Worm (Caenorhabditis elegans) whole organism, L1 larva: ENCODE results near the gene math-23.

ENCODE experiments used
- blmp-1 ChIP-seq: fragments of 150-350 bp; optimal IDR thresholded peaks from 2 replicates; lab custom pipeline; 2014; ENCODE audit warnings: missing biosample characterization, missing genetic modification characterization
- efl-1 ChIP-seq, 4 experiments: fragments of 150-350 bp; optimal IDR thresholded peaks in 3 of 4; peaks in 1 of 4; 1 replicate in 1 of 4; 2 replicates in 3 of 4; lab custom pipeline; 2014; ENCODE audit warnings: missing biosample characterization in 2 of 4, missing genetic modification characterization in 2 of 4, missing genetic modification reagents in 2 of 4
- lin-39 ChIP-seq: fragments of 150-350 bp; optimal IDR thresholded peaks from 2 replicates; lab custom pipeline; 2014; ENCODE audit warnings: missing biosample characterization, missing genetic modification reagents, missing genetic modification characterization
- nhr-47 ChIP-seq: sonication (generic microtip); optimal IDR thresholded peaks from 2 replicates; lab custom pipeline; 2016; ENCODE audit warnings: mild to moderate bottlenecking, missing genetic modification characterization, moderate library complexity, missing compliant biosample characterization
- skn-1 ChIP-seq: fragments of 150-350 bp; optimal IDR thresholded peaks from 2 replicates; lab custom pipeline; 2014; ENCODE audit warnings: missing biosample characterization, missing genetic modification characterization
- unc-130 ChIP-seq: fragments of 150-350 bp; optimal IDR thresholded peaks from 2 replicates; lab custom pipeline; 2017; ENCODE audit warnings: missing biosample characterization, missing genetic modification characterization, inconsistent platforms

DNA sequence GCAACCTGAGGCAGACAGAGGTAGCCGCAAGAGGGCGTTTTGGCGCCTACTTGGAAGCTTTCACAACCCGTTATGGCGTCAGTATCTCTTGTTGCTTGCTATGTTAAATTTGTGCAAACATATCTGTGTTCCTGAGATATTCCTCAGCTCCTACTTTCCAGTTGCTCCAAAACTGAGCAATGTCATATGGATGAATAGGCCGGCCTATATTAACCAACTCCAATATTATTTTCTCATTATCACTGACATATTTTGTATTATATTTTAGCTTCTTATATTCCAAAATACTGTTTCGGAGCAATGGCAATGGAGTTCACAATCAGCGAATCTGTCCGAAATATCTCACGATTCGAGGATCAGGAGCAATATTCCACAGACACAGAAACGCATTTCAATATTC is 26.4 kb upstream of the math-23 start, which contains the start of gene math-13:
- TF ChIP-seq blmp-1 (tag; lab: Kevin White, UChicago) (no peak), unc-130 (no peak), lin-39 (no peak), skn-1 (tag; lab: Kevin White, UChicago) (no peak), nhr-47 (tag; lab: Kevin White, UChicago) (no peak), efl-1 (optimal IDR thresholded peaks at IDR 0.05; lab: Kevin White, UChicago) (no peak), efl-1 (GFP tag; optimal IDR thresholded peaks at IDR 0.05 in 1 of 2; lab: Kevin White, UChicago) (no peak)
